Worm (Caenorhabditis elegans) whole organism, young adult: Measurements from ENCODE around the gene C43F9.5.
A peak's percentile ranks its signal among the peaks of the same experiment; 100 is the strongest.

ENCODE experiments used
- B0336.3 ChIP-seq: fragments of 200-800 bp; sonication (Bioruptor generic); IDR thresholded peaks from 2 replicates; pipeline ENCODE4 v1.3.6; 2022; ENCODE audit warnings: missing genetic modification characterization, missing compliant biosample characterization
- F10E7.11 ChIP-seq: sonication (generic microtip); optimal IDR thresholded peaks from 2 replicates; lab custom pipeline; 2017; ENCODE audit warnings: mild to moderate bottlenecking, missing genetic modification characterization, moderate library complexity, missing compliant biosample characterization
- F22D6.2 ChIP-seq: sonication (generic microtip); optimal IDR thresholded peaks from 2 replicates; lab custom pipeline; 2016; ENCODE audit warnings: mild to moderate bottlenecking, missing genetic modification characterization, missing compliant biosample characterization
- F37B4.10 ChIP-seq: fragments of 200-800 bp; sonication (Bioruptor generic); IDR thresholded peaks from 2 replicates; pipeline ENCODE4 v1.3.6; 2022; ENCODE audit warnings: missing genetic modification characterization, missing compliant biosample characterization
- F57C9.4 ChIP-seq: sonication (generic microtip); optimal IDR thresholded peaks from 2 replicates; lab custom pipeline; 2017; ENCODE audit warnings: mild to moderate bottlenecking, missing genetic modification characterization, missing compliant biosample characterization
- T07F8.4 ChIP-seq: sonication (generic microtip); optimal IDR thresholded peaks from 2 replicates; lab custom pipeline; 2016; ENCODE audit warnings: mild to moderate bottlenecking, missing genetic modification characterization, moderate library complexity, missing compliant biosample characterization
- Y53F4B.3 ChIP-seq: fragments of 200-800 bp; sonication (Bioruptor generic); IDR thresholded peaks from 2 replicates; pipeline ENCODE4 v1.3.6; 2022; ENCODE audit warnings: missing genetic modification reagents, missing genetic modification characterization, missing compliant biosample characterization
- Y79H2A.3 ChIP-seq: fragments of 200-800 bp; sonication (Bioruptor generic); conservative IDR thresholded peaks from 2 replicates; pipeline ENCODE4 v1.3.6; 2022; ENCODE audit warnings: missing genetic modification reagents, missing genetic modification characterization, missing compliant biosample characterization
- attf-6 ChIP-seq: fragments of 200-800 bp; sonication (Bioruptor generic); IDR thresholded peaks from 2 replicates; pipeline ENCODE4 v1.3.6; 2022; ENCODE audit warnings: missing genetic modification reagents, missing genetic modification characterization, missing compliant biosample characterization
- bed-2 ChIP-seq: fragments of 200-800 bp; sonication (Bioruptor generic); IDR thresholded peaks from 2 replicates; pipeline ENCODE4 v1.3.6; 2022; ENCODE audit warnings: missing genetic modification reagents, missing genetic modification characterization, missing compliant biosample characterization
- cebp-1 ChIP-seq, 2 experiments: fragments of 200-800 bp in 1 of 2; sonication (Bioruptor generic) in 1 of 2; sonication (generic microtip) in 1 of 2; IDR thresholded peaks in 1 of 2; optimal IDR thresholded peaks in 1 of 2; 2 replicates each; pipeline versions ENCODE4 v1.3.6 to Lab custom; 2017 to 2022; ENCODE audit warnings: missing compliant biosample characterization in 2 of 2, missing genetic modification characterization in 2 of 2, mild to moderate bottlenecking in 1 of 2, missing genetic modification reagents in 1 of 2, moderate library complexity in 1 of 2
- chd-7 ChIP-seq: sonication (generic microtip); optimal IDR thresholded peaks from 2 replicates; lab custom pipeline; 2016; ENCODE audit warnings: mild to moderate bottlenecking, missing genetic modification characterization, moderate library complexity, missing compliant biosample characterization
- dpff-1 ChIP-seq: sonication (generic microtip); optimal IDR thresholded peaks from 2 replicates; lab custom pipeline; 2017; ENCODE audit warnings: mild to moderate bottlenecking, missing genetic modification characterization, missing compliant biosample characterization
- egl-44 ChIP-seq: fragments of 200-800 bp; sonication (Bioruptor generic); IDR thresholded peaks from 2 replicates; pipeline ENCODE4 v1.3.6; 2022; ENCODE audit warnings: missing genetic modification reagents, missing genetic modification characterization, missing compliant biosample characterization
- hlh-12 ChIP-seq: sonication (generic microtip); optimal IDR thresholded peaks from 2 replicates; lab custom pipeline; 2016; ENCODE audit warnings: missing genetic modification characterization, missing compliant biosample characterization
- hlh-26 ChIP-seq: fragments of 200-800 bp; sonication (Bioruptor generic); conservative IDR thresholded peaks from 2 replicates; pipeline ENCODE4 v1.3.6; 2022; ENCODE audit warnings: missing genetic modification reagents, missing genetic modification characterization, missing compliant biosample characterization
- let-526 ChIP-seq: fragments of 200-800 bp; sonication (Bioruptor generic); IDR thresholded peaks from 2 replicates; pipeline ENCODE4 v1.3.6; 2022; ENCODE audit warnings: missing genetic modification reagents, missing genetic modification characterization, missing compliant biosample characterization
- let-607 ChIP-seq, 2 experiments: fragments of 200-800 bp in 1 of 2; sonication (Bioruptor generic) in 1 of 2; sonication (generic microtip) in 1 of 2; optimal IDR thresholded peaks; 2 replicates each; lab custom pipeline; 2016 to 2018; ENCODE audit warnings: mild to moderate bottlenecking in 2 of 2, missing compliant biosample characterization in 2 of 2, missing genetic modification characterization in 2 of 2, moderate library complexity in 2 of 2, missing genotype in 1 of 2
- lin-35 ChIP-seq, 3 experiments: fragments of 150-350 bp in 2 of 3; sonication (generic microtip) in 1 of 3; optimal IDR thresholded peaks; 2 replicates each; lab custom pipeline; 2014 to 2018; ENCODE audit warnings: missing biosample characterization in 3 of 3, missing genetic modification characterization in 3 of 3, missing genetic modification reagents in 3 of 3
- lin-40 ChIP-seq: sonication (generic microtip); optimal IDR thresholded peaks from 2 replicates; lab custom pipeline; 2016; ENCODE audit warnings: missing genetic modification characterization, mild to moderate bottlenecking, missing compliant biosample characterization, missing genotype, missing genetic modification reagents
- lin-54 ChIP-seq: fragments of 200-800 bp; sonication (Bioruptor generic); optimal IDR thresholded peaks from 2 replicates; lab custom pipeline; 2018; ENCODE audit warnings: mild to moderate bottlenecking, missing genetic modification characterization, missing compliant biosample characterization
- mel-28 ChIP-seq: sonication (generic microtip); optimal IDR thresholded peaks from 2 replicates; lab custom pipeline; 2016; ENCODE audit warnings: borderline replicate concordance, mild to moderate bottlenecking, missing genetic modification characterization, missing compliant biosample characterization
- nfya-1 ChIP-seq: sonication (generic microtip); optimal IDR thresholded peaks from 2 replicates; lab custom pipeline; 2017; ENCODE audit warnings: antibody characterized with exemption, missing compliant biosample characterization, missing genetic modification characterization, borderline replicate concordance; ENCODE audit not compliant: insufficient read depth
- nhr-120 ChIP-seq: fragments of 200-800 bp; sonication (Bioruptor generic); IDR thresholded peaks from 2 replicates; pipeline ENCODE4 v1.3.6; 2022; ENCODE audit warnings: missing genetic modification characterization, missing compliant biosample characterization
- nhr-80 ChIP-seq: sonication (generic microtip); optimal IDR thresholded peaks from 2 replicates; lab custom pipeline; 2016; ENCODE audit warnings: missing genetic modification characterization, missing compliant biosample characterization
- rcor-1 ChIP-seq: fragments of 200-800 bp; sonication (Bioruptor generic); IDR thresholded peaks from 2 replicates; pipeline ENCODE4 v1.3.6; 2022; ENCODE audit warnings: missing genetic modification reagents, missing genetic modification characterization, missing compliant biosample characterization
- rec-8 ChIP-seq, 2 experiments: sonication (generic microtip); optimal IDR thresholded peaks; 2 replicates each; lab custom pipeline; 2016; ENCODE audit warnings: mild to moderate bottlenecking in 2 of 2, missing genetic modification characterization in 2 of 2, missing genetic modification reagents in 2 of 2, missing genotype in 2 of 2, missing biosample characterization in 1 of 2, missing compliant biosample characterization in 1 of 2, moderate library complexity in 1 of 2
- somi-1 ChIP-seq: fragments of 200-800 bp; sonication (Bioruptor generic); optimal IDR thresholded peaks from 2 replicates; lab custom pipeline; 2018; ENCODE audit warnings: mild to moderate bottlenecking, missing genetic modification characterization, missing compliant biosample characterization
- tbp1 ChIP-seq: fragments of 200-800 bp; sonication (Bioruptor generic); optimal IDR thresholded peaks from 2 replicates; lab custom pipeline; 2018; ENCODE audit warnings: mild to moderate bottlenecking, missing genetic modification characterization, missing compliant biosample characterization
- ztf-18 ChIP-seq: sonication (generic microtip); optimal IDR thresholded peaks from 2 replicates; lab custom pipeline; 2016; ENCODE audit warnings: missing genotype, mild to moderate bottlenecking, missing genetic modification characterization, missing compliant biosample characterization

The C43F9.5 gene

DNA sequence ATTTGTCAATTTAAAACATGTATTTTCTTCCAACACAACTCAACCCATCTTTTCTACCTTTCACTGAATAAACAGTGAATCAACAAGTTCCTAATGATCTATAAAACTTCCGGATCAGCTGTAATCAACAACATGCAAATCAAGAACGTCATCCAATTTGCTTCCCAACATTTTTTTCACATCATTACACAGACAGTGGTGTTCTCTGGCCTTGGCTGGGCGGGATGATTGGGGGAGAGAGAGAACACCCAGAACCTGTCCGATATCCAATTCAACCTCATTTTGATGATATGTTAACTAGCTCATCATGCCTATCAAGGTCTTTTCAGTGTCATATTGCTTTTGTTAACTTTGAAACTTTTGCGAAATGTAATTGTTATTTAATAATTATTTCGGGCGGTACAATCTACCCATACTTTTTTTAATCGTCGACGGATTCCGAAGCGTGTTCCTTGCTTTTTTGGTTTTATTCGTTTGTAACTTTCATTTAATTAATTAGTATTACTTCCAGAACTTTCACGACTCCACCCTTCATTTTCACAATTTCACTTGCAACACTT lies 24.4 kb upstream of the C43F9.5 start, which contains the start of gene ptr-14:
TSS of gene ptr-14 (plus strand) at position 510 of the 560 bp plus-strand sequence.
- TF ChIP-seq Y79H2A.3 (GFP tag; lab: Robert Waterston, UW), result no peak
- no peak for TF ChIP-seq T07F8.4 (tag; lab: Kevin White, UChicago)
- no peak for TF ChIP-seq rcor-1 (GFP tag; lab: Robert Waterston, UW)
- no peak for TF ChIP-seq hlh-26 (GFP tag; lab: Robert Waterston, UW)
- TF ChIP-seq lin-54 (GFP tag; lab: Kevin White, UChicago), result no peak
- TF ChIP-seq cebp-1 (GFP tag; IDR thresholded peaks at IDR 0.05; lab: Robert Waterston, UW), result no peak
- TF ChIP-seq cebp-1 (tag; optimal IDR thresholded peaks at IDR 0.05; lab: Kevin White, UChicago), result no peak
- no peak for TF ChIP-seq mel-28 (tag; lab: Kevin White, UChicago)
- TF ChIP-seq F22D6.2 (tag; lab: Kevin White, UChicago), result no peak
- TF ChIP-seq hlh-12 (tag; lab: Kevin White, UChicago), result no peak
- no peak for TF ChIP-seq let-607 (tag; optimal IDR thresholded peaks at IDR 0.05; lab: Kevin White, UChicago)
- no peak for TF ChIP-seq chd-7 (tag; lab: Kevin White, UChicago)
- no peak for TF ChIP-seq attf-6 (GFP tag; lab: Robert Waterston, UW)
- no peak for TF ChIP-seq nhr-120 (GFP tag; lab: Robert Waterston, UW)
- TF ChIP-seq, all 124 proteins: peak for 0

DNA sequence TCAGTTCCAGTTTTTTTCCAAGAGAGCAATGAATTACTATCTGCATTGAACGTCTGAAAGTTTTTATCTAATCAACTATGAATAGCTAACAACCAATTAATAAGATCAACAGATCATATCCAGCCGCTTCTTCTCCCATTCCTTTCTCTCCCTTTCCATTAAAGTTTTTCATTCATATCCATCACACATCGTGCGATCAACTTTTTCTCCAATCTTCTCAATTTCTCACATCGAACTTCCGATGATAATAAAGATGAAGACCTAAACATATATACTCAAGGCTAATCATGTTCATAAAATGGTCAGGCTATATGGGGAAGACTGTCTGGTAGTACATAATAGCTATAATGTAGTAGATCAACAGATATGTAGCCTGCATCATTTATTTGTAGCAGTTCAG lies 21.7 kb upstream of the C43F9.5 start:
- no peak for TF ChIP-seq nfya-1 (tag; lab: Kevin White, UChicago)
- no peak for TF ChIP-seq egl-44 (GFP tag; lab: Robert Waterston, UW)
- TF ChIP-seq let-526 (GFP tag; lab: Robert Waterston, UW), result no peak
- TF ChIP-seq, all 124 proteins: peak for 0

DNA sequence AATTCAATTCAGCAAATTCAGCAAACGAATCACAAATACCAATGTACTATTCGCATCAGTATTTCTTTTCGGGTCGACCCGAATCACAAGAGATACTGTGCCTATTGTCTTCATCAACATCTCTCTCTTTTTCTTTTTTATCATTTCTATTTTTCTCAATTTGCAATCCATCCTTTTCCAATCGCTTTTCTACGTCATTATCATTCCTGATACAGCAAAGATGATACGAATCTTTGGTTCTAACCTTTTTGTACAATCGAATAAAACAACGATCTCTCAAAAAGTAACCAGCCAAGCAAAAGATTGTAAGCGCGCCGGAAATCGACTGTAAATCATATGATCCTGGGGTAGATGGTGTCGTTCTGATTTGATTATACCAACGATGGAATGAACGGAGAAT lies 19.4 kb upstream of the C43F9.5 start:
- TF ChIP-seq somi-1 (GFP tag; lab: Kevin White, UChicago) (no peak), rec-8 (tag; optimal IDR thresholded peaks at IDR 0.05; lab: Kevin White, UChicago) (no peak), lin-40 (no peak), bed-2 (no peak), nhr-120 (GFP tag; lab: Robert Waterston, UW) (no peak), tbp1 (GFP tag; lab: Kevin White, UChicago) (no peak), F37B4.10 (GFP tag; lab: Robert Waterston, UW) (no peak), B0336.3 (no peak), Y53F4B.3 (GFP tag; lab: Robert Waterston, UW) (no peak), F10E7.11 (tag; lab: Kevin White, UChicago) (no peak), F57C9.4 (tag; lab: Kevin White, UChicago) (no peak), ztf-18 (tag; lab: Kevin White, UChicago) (no peak)

DNA sequence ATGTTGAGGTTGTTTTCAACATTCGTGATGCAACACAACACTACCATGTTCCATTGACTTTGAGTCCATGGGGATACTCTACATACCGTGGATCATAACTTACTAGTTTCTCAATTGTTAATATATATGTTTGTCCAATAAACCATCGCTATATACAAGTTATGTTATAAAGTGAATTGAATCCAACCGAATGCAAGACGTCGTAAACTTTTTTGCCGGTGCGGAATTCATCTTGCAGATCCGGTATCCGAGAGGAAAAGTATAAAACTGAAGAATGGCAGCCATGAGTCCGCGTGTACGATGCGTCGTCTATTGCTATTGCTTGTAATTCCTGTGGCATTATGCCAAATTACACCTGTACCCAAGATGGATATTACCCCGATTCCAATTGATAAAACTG lies 17.7 kb upstream of the C43F9.5 start, which contains the start of gene R09H10.6:
TSS of gene R09H10.6 (plus strand) at position 301 of the 400 bp plus-strand sequence.
- TF ChIP-seq dpff-1 (tag; lab: Kevin White, UChicago), result no peak

DNA sequence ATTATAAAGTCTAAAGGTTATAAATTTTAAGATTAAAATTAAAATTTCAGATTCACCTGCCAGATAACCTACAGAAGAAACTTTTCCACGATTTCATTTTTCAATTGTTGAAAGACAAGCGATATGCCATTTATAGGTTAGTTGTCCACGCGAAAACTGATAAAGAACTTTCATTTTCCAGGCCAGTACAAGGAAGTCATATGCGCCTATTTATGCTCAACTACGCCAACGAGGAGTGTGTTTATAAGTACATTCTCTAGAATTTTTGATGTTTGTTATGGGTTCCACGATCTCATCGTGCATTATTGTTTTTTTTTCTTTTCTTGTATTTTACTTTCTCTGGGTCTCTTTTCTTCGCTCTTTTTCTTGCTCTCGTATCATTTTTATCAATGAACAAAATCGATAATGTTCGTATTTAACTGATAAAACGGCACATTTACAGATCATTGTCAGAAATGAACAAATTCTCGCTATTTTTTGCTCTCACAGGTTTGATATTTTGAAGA lies 16.1 kb upstream of the C43F9.5 start, which contains the start of gene R09H10.3:
TSS of gene R09H10.3 (plus strand) at position 456 of the 506 bp plus-strand sequence.
- no peak for TF ChIP-seq lin-35 (GFP tag; optimal IDR thresholded peaks at IDR 0.05; lab: Kevin White, UChicago)
- TF ChIP-seq nhr-80 (tag; lab: Kevin White, UChicago), result peak; percentile 75
- TF ChIP-seq let-607 (tag; optimal IDR thresholded peaks at IDR 0.05; lab: Kevin White, UChicago), result peak in 1 of 2 experiments; percentile 1
